Worm (Caenorhabditis elegans): ENCODE results near the gene srw-11.

DNA sequence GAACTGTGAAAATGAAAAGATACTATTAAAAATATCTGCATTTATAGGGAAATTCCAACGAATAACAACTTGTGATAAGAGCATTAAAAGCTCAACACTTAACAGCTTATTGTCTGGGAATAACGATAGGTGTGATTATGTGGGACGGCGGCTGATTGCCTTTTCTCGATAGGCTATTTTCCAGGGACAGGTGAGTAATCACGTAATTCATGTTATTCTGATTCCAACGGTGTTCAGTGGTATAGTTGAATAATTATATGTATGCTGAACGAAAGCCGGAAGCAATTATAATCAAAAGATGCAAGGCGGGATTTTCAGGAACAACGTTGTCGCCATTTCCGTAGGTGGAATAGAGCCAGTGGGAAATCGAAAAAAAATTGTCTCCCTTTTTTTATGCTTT lies 36.8 kb upstream of the srw-11 start, which contains the start of gene srw-17:
- no peak for TF ChIP-seq elt-2 (tag; optimal IDR thresholded peaks at IDR 0.05)
- TF ChIP-seq T23F11.4 (GFP tag; optimal IDR thresholded peaks at IDR 0.05), result no peak
- no peak for TF ChIP-seq Y22D7AL.16 (tag; optimal IDR thresholded peaks at IDR 0.05)
